Worm (Caenorhabditis elegans): ENCODE measurements around the gene cyp-37A1.

DNA sequence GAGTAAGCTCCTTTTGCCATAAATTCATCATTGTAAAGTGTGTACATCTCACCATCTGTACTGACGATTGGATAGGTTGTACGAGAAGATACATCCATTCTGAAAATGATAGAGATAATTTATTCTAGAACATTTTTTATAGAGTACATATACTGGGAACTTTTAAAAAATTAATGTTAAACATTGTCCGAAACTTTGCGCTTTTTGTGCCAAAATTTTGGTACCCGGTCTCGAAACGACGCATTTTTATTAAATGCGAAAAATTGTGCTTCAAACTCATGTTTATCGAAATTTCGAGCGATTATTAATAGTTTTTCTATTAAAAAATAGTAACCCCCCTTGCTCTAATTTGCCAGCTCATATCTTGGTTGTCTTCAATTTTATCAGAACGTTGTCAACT lies 25.0 kb downstream of the cyp-37A1 start, which contains the start of gene Y39G8B.5:
- TF ChIP-seq nhr-77 (tag; optimal IDR thresholded peaks at IDR 0.05), result no peak
- no peak for TF ChIP-seq elt-3 (tag; optimal IDR thresholded peaks at IDR 0.05)
- no peak for TF ChIP-seq mbf-1 (tag; optimal IDR thresholded peaks at IDR 0.05)
- no peak for TF ChIP-seq skn-1 (tag; optimal IDR thresholded peaks at IDR 0.05)
- TF ChIP-seq nhr-237 (tag; optimal IDR thresholded peaks at IDR 0.05), result no peak
- TF ChIP-seq elt-1 (tag; optimal IDR thresholded peaks at IDR 0.05), result no peak
- no peak for TF ChIP-seq ceh-16 (tag; optimal IDR thresholded peaks at IDR 0.05)
- no peak for TF ChIP-seq ceh-82 (tag; optimal IDR thresholded peaks at IDR 0.05)
- no peak for TF ChIP-seq lin-13 (GFP tag; optimal IDR thresholded peaks at IDR 0.05)
- no peak for TF ChIP-seq aly-2 (tag; optimal IDR thresholded peaks at IDR 0.05)
- TF ChIP-seq nhr-6 (tag; optimal IDR thresholded peaks at IDR 0.05), result no peak
- no peak for TF ChIP-seq snpc-4 (tag; optimal IDR thresholded peaks at IDR 0.05)
- TF ChIP-seq ama-1 (optimal IDR thresholded peaks at IDR 0.05), result no peak

Measured in whole organism, L2 larva.